Worm (Caenorhabditis elegans) whole organism, L3 larva: Measurements from ENCODE around the gene T19B10.2.

Experiments used
- aly-2 ChIP-seq: fragments of 150-350 bp; optimal IDR thresholded peaks from 2 replicates; lab custom pipeline; 2014; ENCODE audit warnings: missing biosample characterization, missing genetic modification characterization
- ceh-16 ChIP-seq: sonication (generic microtip); optimal IDR thresholded peaks from 2 replicates; lab custom pipeline; 2017; ENCODE audit warnings: missing biosample characterization, missing genetic modification characterization
- ceh-28 ChIP-seq: fragments of 150-350 bp; optimal IDR thresholded peaks from 2 replicates; lab custom pipeline; 2014; ENCODE audit warnings: missing biosample characterization, missing genetic modification reagents, missing genetic modification characterization
- ceh-82 ChIP-seq: fragments of 150-350 bp; optimal IDR thresholded peaks from 2 replicates; lab custom pipeline; 2014; ENCODE audit warnings: missing biosample characterization, missing genetic modification characterization
- ceh-9 ChIP-seq: sonication (generic microtip); optimal IDR thresholded peaks from 2 replicates; lab custom pipeline; 2018; ENCODE audit warnings: missing biosample characterization, missing genetic modification characterization
- daf-12 ChIP-seq: fragments of 150-350 bp; optimal IDR thresholded peaks from 2 replicates; lab custom pipeline; 2014; ENCODE audit warnings: missing biosample characterization, missing genetic modification reagents, missing genetic modification characterization
- egl-5 ChIP-seq: fragments of 150-350 bp; optimal IDR thresholded peaks from 2 replicates; lab custom pipeline; 2017; ENCODE audit warnings: missing biosample characterization, missing genetic modification reagents, missing genetic modification characterization, inconsistent platforms
- elt-1 ChIP-seq: fragments of 150-350 bp; optimal IDR thresholded peaks from 2 replicates; lab custom pipeline; 2014; ENCODE audit warnings: missing biosample characterization, missing genetic modification characterization
- elt-3 ChIP-seq, 3 experiments: fragments of 150-350 bp in 1 of 3; sonication (generic microtip) in 2 of 3; optimal IDR thresholded peaks; 2 replicates in 2 of 3; 4 replicates in 1 of 3; lab custom pipeline; 2014 to 2017; ENCODE audit warnings: missing biosample characterization in 3 of 3, missing genetic modification characterization in 3 of 3
- eor-1 ChIP-seq, 2 experiments: fragments of 150-350 bp; optimal IDR thresholded peaks; 2 replicates each; lab custom pipeline; 2014 to 2018; ENCODE audit warnings: missing biosample characterization in 2 of 2, missing genetic modification characterization in 2 of 2
- fkh-10 ChIP-seq: sonication (generic microtip); optimal IDR thresholded peaks from 2 replicates; lab custom pipeline; 2017; ENCODE audit warnings: missing biosample characterization, missing genetic modification reagents, missing genetic modification characterization
- fos-1 ChIP-seq: fragments of 150-350 bp; optimal IDR thresholded peaks from 2 replicates; lab custom pipeline; 2014; ENCODE audit warnings: missing biosample characterization, missing genetic modification characterization
- hmg-11 ChIP-seq: sonication (generic microtip); optimal IDR thresholded peaks from 2 replicates; lab custom pipeline; 2016; ENCODE audit warnings: missing genetic modification characterization, missing compliant biosample characterization
- lin-15B ChIP-seq: fragments of 150-350 bp; optimal IDR thresholded peaks from 2 replicates; lab custom pipeline; 2014; ENCODE audit warnings: missing biosample characterization, missing genetic modification characterization
- lin-39 ChIP-seq: fragments of 150-350 bp; optimal IDR thresholded peaks from 2 replicates; lab custom pipeline; 2018; ENCODE audit warnings: missing biosample characterization, missing genetic modification reagents, missing genetic modification characterization
- lsy-12 ChIP-seq: sonication (generic microtip); optimal IDR thresholded peaks from 2 replicates; lab custom pipeline; 2016; ENCODE audit warnings: mild to moderate bottlenecking, missing genetic modification characterization, missing compliant biosample characterization
- mdl-1 ChIP-seq: fragments of 150-350 bp; optimal IDR thresholded peaks from 2 replicates; lab custom pipeline; 2014; ENCODE audit warnings: missing biosample characterization, missing genetic modification characterization
- mml-1 ChIP-seq: fragments of 150-350 bp; sonication (generic microtip); optimal IDR thresholded peaks from 3 replicates; lab custom pipeline; 2014; ENCODE audit warnings: missing biosample characterization, missing genetic modification characterization
- nhr-11 ChIP-seq: fragments of 150-350 bp; optimal IDR thresholded peaks from 2 replicates; lab custom pipeline; 2014; ENCODE audit warnings: missing biosample characterization, missing genetic modification characterization
- nhr-12 ChIP-seq: fragments of 150-350 bp; optimal IDR thresholded peaks from 2 replicates; lab custom pipeline; 2014; ENCODE audit warnings: missing biosample characterization, missing genetic modification characterization
- nhr-237 ChIP-seq: fragments of 150-350 bp; optimal IDR thresholded peaks from 2 replicates; lab custom pipeline; 2014; ENCODE audit warnings: missing biosample characterization, missing genetic modification characterization
- nhr-25 ChIP-seq: sonication (generic microtip); optimal IDR thresholded peaks from 2 replicates; lab custom pipeline; 2017; ENCODE audit warnings: missing biosample characterization, missing genetic modification characterization
- nhr-28 ChIP-seq: fragments of 150-350 bp; optimal IDR thresholded peaks from 2 replicates; lab custom pipeline; 2014; ENCODE audit warnings: missing biosample characterization, missing genetic modification characterization
- nhr-67 ChIP-seq: fragments of 150-350 bp; optimal IDR thresholded peaks from 2 replicates; lab custom pipeline; 2014; ENCODE audit warnings: missing biosample characterization, missing genetic modification characterization
- nhr-76 ChIP-seq: fragments of 150-350 bp; sonication (generic microtip); optimal IDR thresholded peaks from 5 replicates; lab custom pipeline; 2014; ENCODE audit warnings: missing biosample characterization, missing genetic modification characterization
- snpc-4 ChIP-seq: fragments of 150-350 bp; optimal IDR thresholded peaks from 2 replicates; lab custom pipeline; 2014; ENCODE audit warnings: missing biosample characterization, missing genetic modification characterization
- tbx-2 ChIP-seq: sonication (generic microtip); optimal IDR thresholded peaks from 2 replicates; lab custom pipeline; 2016; ENCODE audit warnings: mild to moderate bottlenecking, missing genetic modification characterization, missing compliant biosample characterization
- unc-39 ChIP-seq: sonication (generic microtip); optimal IDR thresholded peaks from 4 replicates; lab custom pipeline; 2017; ENCODE audit warnings: missing biosample characterization, missing genetic modification characterization
- unc-62 ChIP-seq: fragments of 150-350 bp; sonication (generic microtip); optimal IDR thresholded peaks from 4 replicates; lab custom pipeline; 2014; ENCODE audit warnings: missing biosample characterization, missing genetic modification reagents, missing genetic modification characterization
- zag-1 ChIP-seq: fragments of 150-350 bp; optimal IDR thresholded peaks from 2 replicates; lab custom pipeline; 2014; ENCODE audit warnings: missing biosample characterization, missing genetic modification characterization
- ztf-11 ChIP-seq: fragments of 150-350 bp; optimal IDR thresholded peaks from 2 replicates; lab custom pipeline; 2014; ENCODE audit warnings: missing biosample characterization, missing genetic modification characterization
- ztf-4 ChIP-seq: fragments of 150-350 bp; optimal IDR thresholded peaks from 2 replicates; lab custom pipeline; 2014; ENCODE audit warnings: missing biosample characterization, missing genetic modification characterization

The T19B10.2 gene

ce11 chrV:11241580-11241979 is 20.5 kb downstream of the T19B10.2 start, which contains the start of gene pgap-1:
Gene pgap-1, plus strand, starts transcription at chrV:11241880.
- no peak for TF ChIP-seq mdl-1
- TF ChIP-seq nhr-237 (tag; lab: Kevin White, UChicago), result no peak
- no peak for TF ChIP-seq eor-1 (tag; optimal IDR thresholded peaks at IDR 0.05; lab: Kevin White, UChicago)
- no peak for TF ChIP-seq ztf-4
- TF ChIP-seq snpc-4, result no peak
- TF ChIP-seq ceh-16 (tag; lab: Kevin White, UChicago), result no peak
- TF ChIP-seq unc-62 (GFP tag; lab: Kevin White, UChicago), result no peak
- TF ChIP-seq lin-39, result no peak
- TF ChIP-seq fkh-10 (GFP tag; lab: Kevin White, UChicago), result no peak
- no peak for TF ChIP-seq mml-1 (tag; lab: Kevin White, UChicago)
- no peak for TF ChIP-seq nhr-25 (tag; lab: Kevin White, UChicago)
- TF ChIP-seq lsy-12 (tag; lab: Kevin White, UChicago), result no peak
- no peak for TF ChIP-seq unc-39 (tag; lab: Kevin White, UChicago)
- no peak for TF ChIP-seq hmg-11 (tag; lab: Kevin White, UChicago)
- TF ChIP-seq elt-3 (tag; optimal IDR thresholded peaks at IDR 0.05; lab: Kevin White, UChicago), result no peak
- no peak for TF ChIP-seq aly-2
- no peak for TF ChIP-seq ztf-11 (tag; lab: Kevin White, UChicago)
- TF ChIP-seq tbx-2 (tag; lab: Kevin White, UChicago), result no peak

- TF ChIP-seq unc-62 (GFP tag; lab: Kevin White, UChicago) (no peak), nhr-12 (tag; lab: Kevin White, UChicago) (no peak), elt-1 (tag; lab: Kevin White, UChicago) (no peak), zag-1 (tag; lab: Kevin White, UChicago) (no peak), daf-12 (tag; lab: Kevin White, UChicago) (no peak), egl-5 (tag; lab: Kevin White, UChicago) (no peak), nhr-67 (tag; lab: Kevin White, UChicago) (no peak), nhr-76 (tag; lab: Kevin White, UChicago) (no peak), aly-2 (no peak), mml-1 (tag; lab: Kevin White, UChicago) (no peak), mdl-1 (no peak), lin-15B (tag; lab: Kevin White, UChicago) (no peak), fkh-10 (GFP tag; lab: Kevin White, UChicago) (no peak), ztf-11 (tag; lab: Kevin White, UChicago) (no peak)
These were observed 23.4 kb downstream of the T19B10.2 start, which contains the start of gene mxl-1 for ce11 chrV:11244539-11244938. Gene mxl-1, plus strand, starts transcription at chrV:11244839.

- no peak for TF ChIP-seq ceh-16 (tag; lab: Kevin White, UChicago)
- no peak for TF ChIP-seq daf-12 (tag; lab: Kevin White, UChicago)
- TF ChIP-seq ztf-4, result no peak
- TF ChIP-seq egl-5 (tag; lab: Kevin White, UChicago), result no peak
- TF ChIP-seq lsy-12 (tag; lab: Kevin White, UChicago), result no peak
- no peak for TF ChIP-seq ceh-9 (tag; lab: Kevin White, UChicago)
- TF ChIP-seq, all 47 proteins: peak for 0
These were observed 23.9 kb downstream of the T19B10.2 start for ce11 chrV:11245029-11245428.

ce11 chrV:11247846-11248245 is 26.7 kb downstream of the T19B10.2 start, which contains the start of gene mam-4:
Gene mam-4, plus strand, starts transcription at chrV:11248146.
- TF ChIP-seq fos-1 (tag; lab: Kevin White, UChicago), result no peak
- no peak for TF ChIP-seq ceh-16 (tag; lab: Kevin White, UChicago)
- TF ChIP-seq ztf-11 (tag; lab: Kevin White, UChicago), result no peak
- TF ChIP-seq nhr-25 (tag; lab: Kevin White, UChicago), result no peak
- TF ChIP-seq mml-1 (tag; lab: Kevin White, UChicago), result no peak
- no peak for TF ChIP-seq lin-15B (tag; lab: Kevin White, UChicago)
- no peak for TF ChIP-seq nhr-28
- TF ChIP-seq nhr-11 (tag; lab: Kevin White, UChicago), result no peak
- no peak for TF ChIP-seq mdl-1
- TF ChIP-seq daf-12 (tag; lab: Kevin White, UChicago), result no peak

ce11 chrV:11250735-11251134 is 29.6 kb downstream of the T19B10.2 start, which contains the start of gene T19B10.12:
Gene T19B10.12, plus strand, starts transcription at chrV:11251035.
- TF ChIP-seq ceh-9 (tag; lab: Kevin White, UChicago) (no peak), ceh-82 (tag; lab: Kevin White, UChicago) (no peak), unc-39 (tag; lab: Kevin White, UChicago) (no peak), tbx-2 (tag; lab: Kevin White, UChicago) (no peak), ceh-28 (tag; lab: Kevin White, UChicago) (no peak), ztf-11 (tag; lab: Kevin White, UChicago) (no peak), egl-5 (tag; lab: Kevin White, UChicago) (no peak), nhr-28 (no peak), mdl-1 (no peak), nhr-76 (tag; lab: Kevin White, UChicago) (no peak), lin-39 (no peak)
